Fruit fly (Drosophila melanogaster) Kc167 (cell line): ENCODE results near the gene Ran.

Source experiments
- Sin3A ChIP-seq: fragments of >200 bp; optimal IDR thresholded peaks from 2 replicates; lab custom pipeline; 2018; ENCODE audit warnings: missing external identifiers
- psq ChIP-seq: fragments of >200 bp; optimal IDR thresholded peaks from 2 replicates; lab custom pipeline; 2017; ENCODE audit warnings: missing external identifiers
- ttk ChIP-seq: sonication (Bioruptor generic); optimal IDR thresholded peaks from 2 replicates; lab custom pipeline; 2017; ENCODE audit warnings: missing external identifiers

- TF ChIP-seq Sin3A (lab: Kevin White, UChicago) = no peak
- TF ChIP-seq ttk = no peak
- no peak for TF ChIP-seq psq
Measured at dm6 chrX:11109670-11110069, 38.8 kb downstream of the Ran start.
